Worm (Caenorhabditis elegans) whole organism, L4 larva: ENCODE measurements around the gene C26E6.1.

Experiments
- Y105C5A.15 ChIP-seq: fragments of 200-800 bp; sonication (Bioruptor generic); IDR thresholded peaks from 2 replicates; pipeline ENCODE4 v1.3.6; 2022; ENCODE audit warnings: missing genetic modification characterization, missing compliant biosample characterization
- arid-1 ChIP-seq: fragments of 200-800 bp; sonication (Bioruptor generic); conservative IDR thresholded peaks from 2 replicates; pipeline ENCODE4 v1.3.6; 2022; ENCODE audit warnings: missing genetic modification reagents, missing genetic modification characterization, missing compliant biosample characterization
- daf-12 ChIP-seq: fragments of 150-350 bp; optimal IDR thresholded peaks from 2 replicates; lab custom pipeline; 2014; ENCODE audit warnings: missing biosample characterization, missing genetic modification reagents, missing genetic modification characterization
- fos-1 ChIP-seq: fragments of 150-350 bp; optimal IDR thresholded peaks from 2 replicates; lab custom pipeline; 2014; ENCODE audit warnings: missing biosample characterization, missing genetic modification characterization
- gei-8 ChIP-seq: fragments of 200-800 bp; sonication (Bioruptor generic); optimal IDR thresholded peaks from 2 replicates; lab custom pipeline; 2018; ENCODE audit warnings: mild to moderate bottlenecking, missing genetic modification characterization, missing compliant biosample characterization
- lin-39 ChIP-seq: fragments of 150-350 bp; optimal IDR thresholded peaks from 2 replicates; lab custom pipeline; 2014; ENCODE audit warnings: missing biosample characterization, missing genetic modification reagents, missing genetic modification characterization
- madf-9 ChIP-seq: fragments of 200-800 bp; sonication (Bioruptor generic); conservative IDR thresholded peaks from 2 replicates; pipeline ENCODE4 v1.3.6; 2022; ENCODE audit warnings: missing genetic modification reagents, missing genetic modification characterization, missing compliant biosample characterization
- mdl-1 ChIP-seq, 2 experiments: fragments of 150-350 bp in 1 of 2; sonication (generic microtip) in 1 of 2; optimal IDR thresholded peaks; 2 replicates each; lab custom pipeline; 2014 to 2017; ENCODE audit warnings: missing biosample characterization in 2 of 2, missing genetic modification characterization in 2 of 2
- mep-1 ChIP-seq: fragments of 150-350 bp; sonication (generic microtip); optimal IDR thresholded peaks from 3 replicates; lab custom pipeline; 2014; ENCODE audit warnings: missing biosample characterization, missing genetic modification characterization
- nhr-25 ChIP-seq: sonication (generic microtip); optimal IDR thresholded peaks from 2 replicates; lab custom pipeline; 2017; ENCODE audit warnings: missing genetic modification characterization, mild to moderate bottlenecking, missing compliant biosample characterization, antibody characterized with exemption, moderate library complexity, borderline replicate concordance; ENCODE audit not compliant: insufficient read depth
- nhr-28 ChIP-seq: fragments of 150-350 bp; optimal IDR thresholded peaks from 2 replicates; lab custom pipeline; 2014; ENCODE audit warnings: missing biosample characterization, missing genetic modification characterization
- nhr-6 ChIP-seq: fragments of 150-350 bp; optimal IDR thresholded peaks from 2 replicates; lab custom pipeline; 2014; ENCODE audit warnings: missing biosample characterization, missing genetic modification characterization
- nhr-76 ChIP-seq: fragments of 150-350 bp; optimal IDR thresholded peaks from 2 replicates; lab custom pipeline; 2014; ENCODE audit warnings: missing biosample characterization, missing genetic modification characterization
- skn-1 ChIP-seq: fragments of 150-350 bp; optimal IDR thresholded peaks from 2 replicates; lab custom pipeline; 2014; ENCODE audit warnings: missing biosample characterization, missing genetic modification characterization

DNA sequence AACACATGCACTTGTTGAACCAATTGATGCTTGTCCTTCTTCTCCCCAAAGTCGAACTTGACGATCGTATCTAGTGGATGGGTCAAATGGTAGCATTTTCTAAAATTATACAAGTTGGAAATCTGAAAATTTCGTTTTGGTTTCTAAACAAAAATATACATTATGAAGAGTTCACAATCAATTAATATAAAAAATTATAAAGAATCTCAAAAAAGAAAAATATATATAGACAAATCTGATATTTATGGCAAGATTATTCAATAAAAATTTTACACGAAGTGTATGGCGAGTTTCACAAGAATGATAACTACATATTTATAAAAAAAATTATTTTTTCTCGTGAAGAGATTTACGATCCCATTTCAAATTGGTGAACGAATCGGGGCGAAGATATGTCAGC is 36.4 kb upstream of the C26E6.1 start, which contains the start of gene ula-1:
- no peak for TF ChIP-seq mep-1
- no peak for TF ChIP-seq lin-39
- no peak for TF ChIP-seq nhr-25
- TF ChIP-seq fos-1 (tag; lab: Kevin White, UChicago), result no peak
- TF ChIP-seq nhr-76 (tag; lab: Kevin White, UChicago), result no peak
- TF ChIP-seq nhr-6 (tag; lab: Kevin White, UChicago), result no peak
- no peak for TF ChIP-seq skn-1 (tag; lab: Kevin White, UChicago)
- no peak for TF ChIP-seq Y105C5A.15
- no peak for TF ChIP-seq gei-8 (GFP tag; lab: Kevin White, UChicago)
- TF ChIP-seq arid-1 (GFP tag; lab: Robert Waterston, UW), result no peak
- TF ChIP-seq nhr-28 (tag; lab: Kevin White, UChicago), result no peak
- no peak for TF ChIP-seq madf-9 (GFP tag; lab: Robert Waterston, UW)
- TF ChIP-seq mdl-1 (tag; optimal IDR thresholded peaks at IDR 0.05; lab: Kevin White, UChicago), result no peak
- no peak for TF ChIP-seq daf-12 (tag; lab: Kevin White, UChicago)
